Worm (Caenorhabditis elegans): ENCODE results near the gene K08D8.10.

- TF ChIP-seq sox-2 (GFP tag; IDR thresholded peaks at IDR 0.05) = no peak
- no peak for TF ChIP-seq ama-1 (optimal IDR thresholded peaks at IDR 0.05)
- TF ChIP-seq pros-1 (tag; optimal IDR thresholded peaks at IDR 0.05) = no peak
- no peak for TF ChIP-seq fkh-6 (tag; optimal IDR thresholded peaks at IDR 0.05)
- TF ChIP-seq che-1 (tag; optimal IDR thresholded peaks at IDR 0.05) = no peak
- TF ChIP-seq dmd-4 (tag; optimal IDR thresholded peaks at IDR 0.05; ENCODE audit: borderline replicate concordance) = no peak
These were observed 40.6 kb upstream of the K08D8.10 start, which contains the start of gene gcy-18 for ce11 chrIV:12859797-12860196.

Measured in whole organism, late embryonic.